Worm (Caenorhabditis elegans) whole organism, L3 larva: ENCODE data around the gene Y49F6A.5.

ENCODE experiments used
- R02D3.7 ChIP-seq: fragments of 150-350 bp; optimal IDR thresholded peaks from 2 replicates; lab custom pipeline; 2014; ENCODE audit warnings: missing biosample characterization, missing genetic modification characterization
- ZK546.5 ChIP-seq: sonication (generic microtip); optimal IDR thresholded peaks from 2 replicates; lab custom pipeline; 2017; ENCODE audit warnings: missing biosample characterization, missing genetic modification characterization
- aly-2 ChIP-seq: fragments of 150-350 bp; optimal IDR thresholded peaks from 2 replicates; lab custom pipeline; 2014; ENCODE audit warnings: missing biosample characterization, missing genetic modification characterization
- ama-1 ChIP-seq: fragments of 150-350 bp; optimal IDR thresholded peaks from 2 replicates; lab custom pipeline; 2018
- ceh-16 ChIP-seq: sonication (generic microtip); optimal IDR thresholded peaks from 2 replicates; lab custom pipeline; 2017; ENCODE audit warnings: missing biosample characterization, missing genetic modification characterization
- ceh-28 ChIP-seq: fragments of 150-350 bp; optimal IDR thresholded peaks from 2 replicates; lab custom pipeline; 2014; ENCODE audit warnings: missing biosample characterization, missing genetic modification reagents, missing genetic modification characterization
- ceh-9 ChIP-seq: sonication (generic microtip); optimal IDR thresholded peaks from 2 replicates; lab custom pipeline; 2018; ENCODE audit warnings: missing biosample characterization, missing genetic modification characterization
- egl-27 ChIP-seq: sonication (generic microtip); optimal IDR thresholded peaks from 4 replicates; lab custom pipeline; 2017; ENCODE audit warnings: missing biosample characterization, missing genetic modification reagents, missing genetic modification characterization
- egl-5 ChIP-seq: fragments of 150-350 bp; optimal IDR thresholded peaks from 2 replicates; lab custom pipeline; 2017; ENCODE audit warnings: missing biosample characterization, missing genetic modification reagents, missing genetic modification characterization, inconsistent platforms
- elt-1 ChIP-seq: fragments of 150-350 bp; optimal IDR thresholded peaks from 2 replicates; lab custom pipeline; 2014; ENCODE audit warnings: missing biosample characterization, missing genetic modification characterization
- elt-2 ChIP-seq: sonication (generic microtip); optimal IDR thresholded peaks from 2 replicates; lab custom pipeline; 2016; ENCODE audit warnings: missing genetic modification reagents, mild to moderate bottlenecking, missing genetic modification characterization, missing compliant biosample characterization
- fkh-10 ChIP-seq: sonication (generic microtip); optimal IDR thresholded peaks from 2 replicates; lab custom pipeline; 2017; ENCODE audit warnings: missing biosample characterization, missing genetic modification reagents, missing genetic modification characterization
- fkh-2 ChIP-seq: fragments of 150-350 bp; optimal IDR thresholded peaks from 2 replicates; lab custom pipeline; 2014; ENCODE audit warnings: missing biosample characterization, missing genetic modification reagents, missing genetic modification characterization
- fos-1 ChIP-seq: fragments of 150-350 bp; optimal IDR thresholded peaks from 2 replicates; lab custom pipeline; 2014; ENCODE audit warnings: missing biosample characterization, missing genetic modification characterization
- hmg-11 ChIP-seq: sonication (generic microtip); optimal IDR thresholded peaks from 2 replicates; lab custom pipeline; 2016; ENCODE audit warnings: missing genetic modification characterization, missing compliant biosample characterization
- jun-1 ChIP-seq: fragments of 150-350 bp; optimal IDR thresholded peaks from 2 replicates; lab custom pipeline; 2014; ENCODE audit warnings: missing biosample characterization, missing genetic modification reagents, missing genetic modification characterization
- lin-39 ChIP-seq: fragments of 150-350 bp; optimal IDR thresholded peaks from 2 replicates; lab custom pipeline; 2018; ENCODE audit warnings: missing biosample characterization, missing genetic modification reagents, missing genetic modification characterization
- mdl-1 ChIP-seq: fragments of 150-350 bp; optimal IDR thresholded peaks from 2 replicates; lab custom pipeline; 2014; ENCODE audit warnings: missing biosample characterization, missing genetic modification characterization
- mml-1 ChIP-seq: fragments of 150-350 bp; sonication (generic microtip); optimal IDR thresholded peaks from 3 replicates; lab custom pipeline; 2014; ENCODE audit warnings: missing biosample characterization, missing genetic modification characterization
- nfya-1 ChIP-seq: sonication (generic microtip); optimal IDR thresholded peaks from 2 replicates; lab custom pipeline; 2017; ENCODE audit warnings: missing genetic modification characterization, mild to moderate bottlenecking, missing compliant biosample characterization, antibody characterized with exemption, moderate library complexity; ENCODE audit not compliant: insufficient read depth
- nhr-11 ChIP-seq: fragments of 150-350 bp; optimal IDR thresholded peaks from 2 replicates; lab custom pipeline; 2014; ENCODE audit warnings: missing biosample characterization, missing genetic modification characterization
- nhr-12 ChIP-seq: fragments of 150-350 bp; optimal IDR thresholded peaks from 2 replicates; lab custom pipeline; 2014; ENCODE audit warnings: missing biosample characterization, missing genetic modification characterization
- nhr-23 ChIP-seq: fragments of 150-350 bp; optimal IDR thresholded peaks from 2 replicates; lab custom pipeline; 2014; ENCODE audit warnings: missing biosample characterization, missing genetic modification reagents, missing genetic modification characterization
- nhr-237 ChIP-seq: fragments of 150-350 bp; optimal IDR thresholded peaks from 2 replicates; lab custom pipeline; 2014; ENCODE audit warnings: missing biosample characterization, missing genetic modification characterization
- nhr-28 ChIP-seq: fragments of 150-350 bp; optimal IDR thresholded peaks from 2 replicates; lab custom pipeline; 2014; ENCODE audit warnings: missing biosample characterization, missing genetic modification characterization
- nhr-67 ChIP-seq: fragments of 150-350 bp; optimal IDR thresholded peaks from 2 replicates; lab custom pipeline; 2014; ENCODE audit warnings: missing biosample characterization, missing genetic modification characterization
- nhr-76 ChIP-seq: fragments of 150-350 bp; sonication (generic microtip); optimal IDR thresholded peaks from 5 replicates; lab custom pipeline; 2014; ENCODE audit warnings: missing biosample characterization, missing genetic modification characterization
- pha-4 ChIP-seq: fragments of 150-350 bp; optimal IDR thresholded peaks from 2 replicates; lab custom pipeline; 2014; ENCODE audit warnings: missing biosample characterization, missing genetic modification reagents, missing genetic modification characterization
- pqm-1 ChIP-seq: fragments of 150-350 bp; optimal IDR thresholded peaks from 2 replicates; lab custom pipeline; 2017; ENCODE audit warnings: missing biosample characterization, missing genetic modification characterization, inconsistent platforms
- sea-2 ChIP-seq: fragments of 150-350 bp; sonication (generic microtip); optimal IDR thresholded peaks from 4 replicates; lab custom pipeline; 2014; ENCODE audit warnings: missing biosample characterization, missing genetic modification reagents, missing genetic modification characterization
- skn-1 ChIP-seq: fragments of 150-350 bp; optimal IDR thresholded peaks from 2 replicates; lab custom pipeline; 2014; ENCODE audit warnings: missing biosample characterization, missing genetic modification characterization
- snpc-4 ChIP-seq: fragments of 150-350 bp; optimal IDR thresholded peaks from 2 replicates; lab custom pipeline; 2014; ENCODE audit warnings: missing biosample characterization, missing genetic modification characterization
- tbx-2 ChIP-seq: sonication (generic microtip); optimal IDR thresholded peaks from 2 replicates; lab custom pipeline; 2016; ENCODE audit warnings: mild to moderate bottlenecking, missing genetic modification characterization, missing compliant biosample characterization
- unc-39 ChIP-seq: sonication (generic microtip); optimal IDR thresholded peaks from 4 replicates; lab custom pipeline; 2017; ENCODE audit warnings: missing biosample characterization, missing genetic modification characterization
- ztf-11 ChIP-seq: fragments of 150-350 bp; optimal IDR thresholded peaks from 2 replicates; lab custom pipeline; 2014; ENCODE audit warnings: missing biosample characterization, missing genetic modification characterization
- ztf-4 ChIP-seq: fragments of 150-350 bp; optimal IDR thresholded peaks from 2 replicates; lab custom pipeline; 2014; ENCODE audit warnings: missing biosample characterization, missing genetic modification characterization

The Y49F6A.5 gene

ce11 chrII:3617512-3617911 is 7.8 kb upstream of the Y49F6A.5 start, which contains the start of gene F40E12.1:
F40E12.1 (plus strand) TSS chrII:3617812.
- TF ChIP-seq hmg-11 (tag; lab: Kevin White, UChicago) = no peak
- no peak for TF ChIP-seq nhr-67 (tag; lab: Kevin White, UChicago)
- no peak for TF ChIP-seq aly-2 (tag; lab: Kevin White, UChicago)
- TF ChIP-seq lin-39 (tag; lab: Kevin White, UChicago) = no peak
- TF ChIP-seq skn-1 = no peak
- TF ChIP-seq ceh-9 = no peak
- no peak for TF ChIP-seq jun-1
- no peak for TF ChIP-seq nfya-1 (tag; lab: Kevin White, UChicago)
- TF ChIP-seq egl-5 = no peak
- TF ChIP-seq nhr-76 (tag; lab: Kevin White, UChicago) = no peak
- no peak for TF ChIP-seq pha-4 (tag; lab: Kevin White, UChicago)
- no peak for TF ChIP-seq nhr-237 (tag; lab: Kevin White, UChicago)
- no peak for TF ChIP-seq unc-39 (tag; lab: Kevin White, UChicago)
- no peak for TF ChIP-seq sea-2 (GFP tag; lab: Kevin White, UChicago)
- no peak for TF ChIP-seq nhr-12 (tag; lab: Kevin White, UChicago)
- TF ChIP-seq ztf-4 = no peak
- no peak for TF ChIP-seq mml-1 (tag; lab: Kevin White, UChicago)
- no peak for TF ChIP-seq ceh-28 (tag; lab: Kevin White, UChicago)
- no peak for TF ChIP-seq fkh-10 (GFP tag; lab: Kevin White, UChicago)
- TF ChIP-seq pqm-1 = no peak

ce11 chrII:3616615-3617014 is 7.0 kb upstream of the Y49F6A.5 start:
- TF ChIP-seq nhr-76 (tag; lab: Kevin White, UChicago) (no peak), ceh-28 (tag; lab: Kevin White, UChicago) (no peak), hmg-11 (tag; lab: Kevin White, UChicago) (no peak), nhr-28 (tag; lab: Kevin White, UChicago) (no peak), nfya-1 (tag; lab: Kevin White, UChicago) (peak; percentile 98), ceh-16 (tag; lab: Kevin White, UChicago) (no peak), ceh-9 (no peak), elt-2 (tag; lab: Kevin White, UChicago) (no peak)

DNA sequence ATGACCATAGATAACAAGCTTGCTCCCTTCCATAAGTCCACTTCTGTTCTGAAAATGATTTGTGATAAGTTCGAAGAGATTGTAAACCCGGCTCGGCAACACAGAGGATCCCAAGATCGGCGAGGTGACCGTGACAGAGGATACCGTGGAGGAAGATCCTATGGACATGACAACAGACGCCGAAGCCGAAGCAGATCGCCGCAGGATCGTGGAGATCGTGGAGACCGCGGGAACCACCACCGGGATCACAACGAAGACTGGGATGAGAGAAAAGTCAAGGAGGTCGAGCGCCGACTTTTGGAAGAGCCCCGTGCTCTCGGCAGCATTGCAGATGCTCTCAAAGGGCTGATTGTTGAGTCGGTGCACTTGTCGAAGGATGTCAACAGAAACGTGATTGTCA is 5.1 kb downstream of the Y49F6A.5 start:
- TF ChIP-seq ztf-11 (tag; lab: Kevin White, UChicago) (no peak), aly-2 (tag; lab: Kevin White, UChicago) (no peak), nhr-11 (tag; lab: Kevin White, UChicago) (no peak), mdl-1 (no peak), elt-2 (tag; lab: Kevin White, UChicago) (no peak), ZK546.5 (tag; lab: Kevin White, UChicago) (no peak), ztf-4 (no peak), elt-1 (tag; lab: Kevin White, UChicago) (no peak), hmg-11 (tag; lab: Kevin White, UChicago) (no peak), tbx-2 (no peak), sea-2 (GFP tag; lab: Kevin White, UChicago) (no peak)

ce11 chrII:3598721-3599120 is 10.9 kb downstream of the Y49F6A.5 start, which contains the start of gene Y49F6A.11:
Y49F6A.11 (minus strand) TSS chrII:3598821.
- TF ChIP-seq nhr-237 (tag; lab: Kevin White, UChicago) (no peak), nhr-28 (tag; lab: Kevin White, UChicago) (no peak), nfya-1 (tag; lab: Kevin White, UChicago) (no peak), pqm-1 (no peak), nhr-67 (tag; lab: Kevin White, UChicago) (no peak), ama-1 (lab: Kevin White, UChicago) (no peak), R02D3.7 (tag; lab: Kevin White, UChicago) (no peak), jun-1 (no peak), unc-39 (tag; lab: Kevin White, UChicago) (no peak), tbx-2 (no peak), skn-1 (no peak), snpc-4 (tag; lab: Kevin White, UChicago) (no peak), egl-27 (tag; lab: Kevin White, UChicago) (no peak), fos-1 (tag; lab: Kevin White, UChicago) (no peak), elt-2 (tag; lab: Kevin White, UChicago) (no peak), ceh-16 (tag; lab: Kevin White, UChicago) (no peak)
- TF ChIP-seq, all 47 proteins: peak for 0

- no peak for TF ChIP-seq ceh-16 (tag; lab: Kevin White, UChicago)
- TF ChIP-seq fkh-2 (tag; lab: Kevin White, UChicago) = no peak
- TF ChIP-seq sea-2 (GFP tag; lab: Kevin White, UChicago) = no peak
- TF ChIP-seq R02D3.7 (tag; lab: Kevin White, UChicago) = no peak
- TF ChIP-seq hmg-11 (tag; lab: Kevin White, UChicago) = no peak
- no peak for TF ChIP-seq nhr-23 (tag; lab: Kevin White, UChicago)
- TF ChIP-seq jun-1 = no peak
- TF ChIP-seq nfya-1 (tag; lab: Kevin White, UChicago) = no peak
- TF ChIP-seq nhr-12 (tag; lab: Kevin White, UChicago) = no peak
- no peak for TF ChIP-seq fkh-10 (GFP tag; lab: Kevin White, UChicago)
Measured at ce11 chrII:3595339-3595738, 14.3 kb downstream of the Y49F6A.5 start, which contains the start of gene Y49F6A.12. Y49F6A.12 (plus strand) TSS chrII:3595639.
